Fruit fly (Drosophila melanogaster) whole organism, adult: Measurements from ENCODE around the gene COX7B.

Source experiments
- cnc ChIP-seq, 2 experiments: fragments of >200 bp; optimal IDR thresholded peaks; 2 replicates each; lab custom pipeline; 2017
- toe ChIP-seq: fragments of 200-800 bp; sonication (Bioruptor generic); optimal IDR thresholded peaks from 2 replicates; lab custom pipeline; 2016; ENCODE audit warnings: missing biosample characterization, missing genetic modification characterization

- TF ChIP-seq cnc (optimal IDR thresholded peaks at IDR 0.05; lab: Kevin White, UChicago) (no peak), toe (GFP tag; lab: Kevin White, UChicago) (no peak)
Observed at dm6 chr3L:17465804-17466203, 40.5 kb downstream of the COX7B start, which contains the start of gene QIL1.
